Fruit fly (Drosophila melanogaster): ENCODE results near the gene Alg1.

The Alg1 gene

DNA sequence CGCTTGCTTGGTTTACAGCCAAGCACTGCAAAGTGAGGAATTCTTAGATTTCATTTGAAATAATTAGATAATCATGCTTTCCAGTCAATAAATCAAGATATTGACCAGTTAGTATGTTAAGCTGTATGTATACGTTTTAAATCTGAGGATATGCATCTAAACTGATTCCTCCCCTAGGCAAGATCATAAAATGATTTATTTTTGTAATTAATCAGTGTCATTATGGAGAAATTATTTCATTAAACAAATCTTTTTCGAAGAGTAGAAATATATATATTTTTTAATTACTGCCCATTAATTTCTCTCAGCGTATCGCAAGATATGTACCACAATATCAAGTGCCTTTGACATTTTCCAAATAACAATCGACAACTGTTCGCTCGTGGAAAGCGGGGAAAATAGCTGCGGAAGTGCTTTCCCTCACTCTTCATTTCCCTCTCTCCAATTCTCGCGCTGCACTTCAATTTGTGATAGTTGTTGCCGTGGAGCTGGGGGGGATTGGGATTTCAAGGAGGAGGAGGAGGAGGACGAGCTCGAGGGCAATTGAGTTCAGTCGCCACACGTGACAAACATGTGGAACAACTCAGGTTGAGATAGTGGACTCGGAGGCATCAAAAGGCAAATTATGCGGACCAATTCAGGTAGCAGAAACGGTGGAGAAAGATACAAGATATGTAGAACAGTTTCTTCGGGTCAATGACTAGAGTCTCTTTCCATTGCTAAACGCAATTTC is 3.4 kb upstream of the Alg1 start (continued):
- no peak for TF ChIP-seq da (GFP tag; optimal IDR thresholded peaks at IDR 0.05)
- TF ChIP-seq CG34422 (GFP tag; IDR thresholded peaks at IDR 0.05), result no peak
- TF ChIP-seq Aef1 (GFP tag; IDR thresholded peaks at IDR 0.05), result no peak
- no peak for TF ChIP-seq dati (GFP tag; IDR thresholded peaks at IDR 0.05)
- no peak for TF ChIP-seq slbo (GFP tag; IDR thresholded peaks at IDR 0.05)
- TF ChIP-seq Max (GFP tag; optimal IDR thresholded peaks at IDR 0.05), result no peak
- no peak for TF ChIP-seq amos (GFP tag; IDR thresholded peaks at IDR 0.05; ENCODE audit: partially characterized antibody)
- peak; percentile 4 for TF ChIP-seq dmrt11E (tag; optimal IDR thresholded peaks at IDR 0.05)
- no peak for TF ChIP-seq CG18599 (GFP tag; optimal IDR thresholded peaks at IDR 0.05)
- TF ChIP-seq CG7928 (GFP tag; optimal IDR thresholded peaks at IDR 0.05), result no peak
- TF ChIP-seq CG11504 (tag; optimal IDR thresholded peaks at IDR 0.05), result peak; percentile 8
- TF ChIP-seq Nf-YC (tag; optimal IDR thresholded peaks at IDR 0.05), result no peak
- no peak for TF ChIP-seq CG12155 (GFP tag; optimal IDR thresholded peaks at IDR 0.05)
- TF ChIP-seq CG3726 (GFP tag; IDR thresholded peaks at IDR 0.05), result no peak
- peak; percentile 15 for TF ChIP-seq CG2875 (GFP tag; optimal IDR thresholded peaks at IDR 0.05)
- TF ChIP-seq Hr39 (optimal IDR thresholded peaks at IDR 0.05), result no peak
- peak; percentile 43 for TF ChIP-seq CG9727 (GFP tag; optimal IDR thresholded peaks at IDR 0.05)
- TF ChIP-seq Sry-β (GFP tag; optimal IDR thresholded peaks at IDR 0.05), result no peak
- peak; percentile 30 for TF ChIP-seq HLHmδ (GFP tag; optimal IDR thresholded peaks at IDR 0.05)
- TF ChIP-seq klu (GFP tag; IDR thresholded peaks at IDR 0.05), result no peak
- no peak for TF ChIP-seq CG4854 (GFP tag; optimal IDR thresholded peaks at IDR 0.05)
- TF ChIP-seq her (GFP tag; optimal IDR thresholded peaks at IDR 0.05), result no peak
- TF ChIP-seq CG4820 (GFP tag; optimal IDR thresholded peaks at IDR 0.05), result peak; percentile 24
- TF ChIP-seq D (optimal IDR thresholded peaks at IDR 0.05), result no peak
- peak; percentile 34 for TF ChIP-seq D (GFP tag; optimal IDR thresholded peaks at IDR 0.05)
- TF ChIP-seq CG4424 (GFP tag; optimal IDR thresholded peaks at IDR 0.05), result peak; percentile 23
- no peak for TF ChIP-seq Vsx1 (GFP tag; optimal IDR thresholded peaks at IDR 0.05)
- TF ChIP-seq ham (GFP tag; IDR thresholded peaks at IDR 0.05), result no peak
- no peak for TF ChIP-seq CG16863 (GFP tag; optimal IDR thresholded peaks at IDR 0.05)
- no peak for TF ChIP-seq CG18476 (GFP tag; optimal IDR thresholded peaks at IDR 0.05)
- no peak for TF ChIP-seq odd (GFP tag; optimal IDR thresholded peaks at IDR 0.05)
- TF ChIP-seq CrebB (tag; optimal IDR thresholded peaks at IDR 0.05), result no peak
- TF ChIP-seq bsh (GFP tag; optimal IDR thresholded peaks at IDR 0.05), result peak in 1 of 2 experiments; percentile 33
- TF ChIP-seq HLH4C (GFP tag; IDR thresholded peaks at IDR 0.05; ENCODE audit: partially characterized antibody), result no peak
- peak; percentile 39; the same call in 1 of the 2 replicates for TF ChIP-seq Xrp1 (GFP tag; IDR thresholded peaks at IDR 0.05)
- no peak for TF ChIP-seq CG10431 (GFP tag; optimal IDR thresholded peaks at IDR 0.05)
- peak; percentile 33 for TF ChIP-seq phol (tag; optimal IDR thresholded peaks at IDR 0.05)
- no peak for TF ChIP-seq dpn (GFP tag; optimal IDR thresholded peaks at IDR 0.05)
- no peak for TF ChIP-seq unpg (GFP tag; optimal IDR thresholded peaks at IDR 0.05)
- no peak for TF ChIP-seq kni (GFP tag; optimal IDR thresholded peaks at IDR 0.05)
- TF ChIP-seq CG14710 (tag; optimal IDR thresholded peaks at IDR 0.05), result peak; percentile 34
- no peak for TF ChIP-seq CG6791 (GFP tag; IDR thresholded peaks at IDR 0.05; ENCODE audit: partially characterized antibody)
- TF ChIP-seq CG7556 (GFP tag; optimal IDR thresholded peaks at IDR 0.05), result peak; percentile 15
- TF ChIP-seq MTF-1 (GFP tag; optimal IDR thresholded peaks at IDR 0.05; ENCODE audit: borderline replicate concordance), result no peak
- no peak for TF ChIP-seq lov (optimal IDR thresholded peaks at IDR 0.05)
- no peak for TF ChIP-seq lov (GFP tag; IDR thresholded peaks at IDR 0.05)
- TF ChIP-seq gsb-n (tag; optimal IDR thresholded peaks at IDR 0.05), result peak; percentile 30
- no peak for TF ChIP-seq CG10654 (GFP tag; optimal IDR thresholded peaks at IDR 0.05)
- peak; percentile 24 for TF ChIP-seq nmo (GFP tag; optimal IDR thresholded peaks at IDR 0.05)
- peak; percentile 96 for TF ChIP-seq twi (tag; optimal IDR thresholded peaks at IDR 0.05)
